Fruit fly (Drosophila melanogaster): ENCODE measurements around the gene Cbl.

dm6 chr3L:8391240-8391639 is 33.5 kb upstream of the Cbl start, which contains the start of gene Jon66Ci:
- TF ChIP-seq CG5204 (GFP tag; optimal IDR thresholded peaks at IDR 0.05) (no peak), CG11617 (GFP tag; optimal IDR thresholded peaks at IDR 0.05) (no peak), kay (GFP tag; ENCODE audit: borderline replicate concordance) (no peak), CG7101 (tag; optimal IDR thresholded peaks at IDR 0.05) (no peak), CG12768 (GFP tag; optimal IDR thresholded peaks at IDR 0.05) (no peak), CG33017 (tag; optimal IDR thresholded peaks at IDR 0.05) (no peak), tj (GFP tag; optimal IDR thresholded peaks at IDR 0.05) (no peak)
